Worm (Caenorhabditis elegans): ENCODE measurements around the gene T10B10.9.

- TF ChIP-seq nhr-28 (tag; optimal IDR thresholded peaks at IDR 0.05) (no peak), ceh-82 (tag; optimal IDR thresholded peaks at IDR 0.05) (no peak), unc-39 (tag; optimal IDR thresholded peaks at IDR 0.05) (no peak), egl-27 (tag; optimal IDR thresholded peaks at IDR 0.05) (no peak), mdl-1 (tag; optimal IDR thresholded peaks at IDR 0.05) (no peak), tbx-2 (tag; optimal IDR thresholded peaks at IDR 0.05) (no peak)
Observed at ce11 chrX:15163118-15163517, 1.1 kb upstream of the T10B10.9 start.

Measured in whole organism, L3 larva.